Fruit fly (Drosophila melanogaster): ENCODE results near the gene CG6980.
A peak's percentile ranks its signal among the peaks of the same experiment; 100 is the strongest.

Gene CG6980

DNA sequence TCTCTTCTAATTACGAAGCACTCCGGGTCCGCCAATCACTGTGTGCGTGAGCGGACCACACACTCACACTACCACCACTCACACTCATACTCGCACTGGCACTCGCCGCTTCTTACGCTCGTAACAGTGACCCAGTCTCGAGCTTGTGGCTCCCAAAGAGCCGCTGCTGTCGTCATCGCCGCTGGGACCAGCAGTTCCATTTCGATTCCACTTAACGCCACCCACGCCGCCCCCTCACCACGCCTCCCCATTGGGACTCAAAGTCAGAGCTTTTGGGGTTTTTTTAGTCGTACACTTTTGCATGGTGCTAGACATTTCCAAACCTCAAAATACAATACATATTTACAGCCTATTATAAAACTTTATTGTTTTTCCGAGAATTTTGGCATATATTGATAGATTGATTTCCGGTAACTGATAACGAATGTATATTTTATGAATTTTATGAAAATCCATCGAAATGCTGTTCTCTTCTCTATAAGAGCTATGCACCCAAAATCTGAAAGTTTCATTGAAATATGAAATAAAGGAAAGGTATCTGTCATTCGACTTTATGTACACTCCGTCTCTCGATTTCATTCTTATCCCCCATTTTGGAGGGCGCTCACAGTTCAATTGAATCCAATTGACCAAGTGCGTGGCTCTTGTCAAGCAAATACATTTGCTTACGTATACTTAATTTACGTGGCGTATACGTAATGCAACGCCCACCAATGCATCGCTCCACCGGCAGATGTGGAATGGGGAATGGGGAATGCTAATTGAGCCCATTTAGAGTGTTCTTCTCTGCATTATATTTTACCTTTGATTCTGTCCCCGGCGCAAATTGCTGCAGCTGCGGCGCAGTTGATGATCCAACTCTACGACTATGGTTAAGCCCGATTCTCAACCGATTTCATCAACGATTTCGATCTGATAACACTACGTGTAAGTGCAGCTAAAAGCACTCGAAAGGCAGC lies 35.9 kb upstream of the CG6980 start, which contains the start of gene CG42331 (continued):
- peak; percentile 31 for TF ChIP-seq abd-A (tag; optimal IDR thresholded peaks at IDR 0.05)
- TF ChIP-seq kni (GFP tag; optimal IDR thresholded peaks at IDR 0.05): peak; percentile 66
- TF ChIP-seq CG15601 (tag; optimal IDR thresholded peaks at IDR 0.05): peak; percentile 31
- TF ChIP-seq Atf6 (GFP tag; IDR thresholded peaks at IDR 0.05): peak; percentile 56; the same call in 1 of the 2 replicates
- TF ChIP-seq CG8924 (tag; optimal IDR thresholded peaks at IDR 0.05): peak; percentile 62
- TF ChIP-seq CG7372 (GFP tag; IDR thresholded peaks at IDR 0.05): peak; percentile 30
- TF ChIP-seq luna (GFP tag; optimal IDR thresholded peaks at IDR 0.05): no peak
- TF ChIP-seq Hey (tag; optimal IDR thresholded peaks at IDR 0.05): peak; percentile 95
- peak; percentile 81 for TF ChIP-seq CG30403 (GFP tag; optimal IDR thresholded peaks at IDR 0.05)
- no peak for TF ChIP-seq CG3407 (GFP tag; optimal IDR thresholded peaks at IDR 0.05)
- no peak for TF ChIP-seq Tbp (GFP tag; optimal IDR thresholded peaks at IDR 0.05)
- TF ChIP-seq Dfd (GFP tag; optimal IDR thresholded peaks at IDR 0.05): no peak
- no peak for TF ChIP-seq danr (GFP tag; IDR thresholded peaks at IDR 0.05)
- no peak for TF ChIP-seq CG6854 (GFP tag; optimal IDR thresholded peaks at IDR 0.05)
- TF ChIP-seq CG17328 (GFP tag; IDR thresholded peaks at IDR 0.05): no peak
- TF ChIP-seq Antp (GFP tag; optimal IDR thresholded peaks at IDR 0.05): peak; percentile 39
- peak; percentile 46 for TF ChIP-seq CG12391 (tag; optimal IDR thresholded peaks at IDR 0.05)
- TF ChIP-seq fru (optimal IDR thresholded peaks at IDR 0.05): no peak
- peak; percentile 59 for TF ChIP-seq CG10147 (GFP tag; optimal IDR thresholded peaks at IDR 0.05)
- TF ChIP-seq CG1792 (GFP tag; optimal IDR thresholded peaks at IDR 0.05): peak; percentile 51
- no peak for TF ChIP-seq tup (GFP tag; optimal IDR thresholded peaks at IDR 0.05)
- TF ChIP-seq Meics (GFP tag; optimal IDR thresholded peaks at IDR 0.05): peak; percentile 63
- peak; percentile 86 for TF ChIP-seq gem (tag; optimal IDR thresholded peaks at IDR 0.05)
- TF ChIP-seq CG4617 (GFP tag; optimal IDR thresholded peaks at IDR 0.05; ENCODE audit: borderline replicate concordance): no peak
- TF ChIP-seq br (optimal IDR thresholded peaks at IDR 0.05): no peak
- no peak for TF ChIP-seq da (GFP tag; optimal IDR thresholded peaks at IDR 0.05)
- peak; percentile 54 for TF ChIP-seq Abd-B (GFP tag; optimal IDR thresholded peaks at IDR 0.05)
- peak; percentile 57 for TF ChIP-seq ttk (GFP tag; IDR thresholded peaks at IDR 0.05)
- TF ChIP-seq inv (GFP tag; IDR thresholded peaks at IDR 0.05; ENCODE audit: partially characterized antibody): no peak
- peak; percentile 35; the same call in 1 of the 3 replicates for TF ChIP-seq so (GFP tag; IDR thresholded peaks at IDR 0.05)
- peak; percentile 65 for TF ChIP-seq Nf-YC (tag; optimal IDR thresholded peaks at IDR 0.05)
- TF ChIP-seq CG1832 (GFP tag; optimal IDR thresholded peaks at IDR 0.05): no peak
- peak; percentile 16 for TF ChIP-seq sqz (GFP tag; optimal IDR thresholded peaks at IDR 0.05)
- TF ChIP-seq mam (GFP tag; optimal IDR thresholded peaks at IDR 0.05): peak; percentile 48
- peak; percentile 48 for TF ChIP-seq fd3F (GFP tag; optimal IDR thresholded peaks at IDR 0.05)
- no peak for TF ChIP-seq toy (GFP tag; IDR thresholded peaks at IDR 0.05)
- no peak for TF ChIP-seq CG1647 (GFP tag; optimal IDR thresholded peaks at IDR 0.05)
- no peak for TF ChIP-seq insv (GFP tag; optimal IDR thresholded peaks at IDR 0.05)
- no peak for TF ChIP-seq Gsc (GFP tag; IDR thresholded peaks at IDR 0.05)
- TF ChIP-seq BtbVII (GFP tag; optimal IDR thresholded peaks at IDR 0.05): peak; percentile 59
- no peak for TF ChIP-seq ato (GFP tag; IDR thresholded peaks at IDR 0.05; ENCODE audit: partially characterized antibody)
- TF ChIP-seq CG16815 (GFP tag; optimal IDR thresholded peaks at IDR 0.05): no peak
- no peak for TF ChIP-seq CG42726 (GFP tag; IDR thresholded peaks at IDR 0.05; ENCODE audit: partially characterized antibody)
- no peak for TF ChIP-seq CG2889 (GFP tag; IDR thresholded peaks at IDR 0.05)
- TF ChIP-seq CG17568 (GFP tag; optimal IDR thresholded peaks at IDR 0.05): peak; percentile 8
- peak; percentile 6 for TF ChIP-seq psq (GFP tag; optimal IDR thresholded peaks at IDR 0.05)
- peak; percentile 39 for TF ChIP-seq Camta (GFP tag; optimal IDR thresholded peaks at IDR 0.05)
- no peak for TF ChIP-seq pan (optimal IDR thresholded peaks at IDR 0.05)
- peak in 1 of 2 experiments; percentile 43 for TF ChIP-seq pan (GFP tag; optimal IDR thresholded peaks at IDR 0.05 in 1 of 2, IDR thresholded peaks at IDR 0.05 in 1 of 2)
- peak; percentile 5 for TF ChIP-seq emc (GFP tag; optimal IDR thresholded peaks at IDR 0.05)

Measured in whole organism, embryonic.